Worm (Caenorhabditis elegans) whole organism, L1 larva: ENCODE data around the gene npr-6.

Experiments used
- ceh-8 ChIP-seq: fragments of 200-800 bp; sonication (Bioruptor generic); optimal IDR thresholded peaks from 2 replicates; lab custom pipeline; 2018; ENCODE audit warnings: mild to moderate bottlenecking, missing genetic modification characterization, moderate library complexity, missing compliant biosample characterization
- dpl-1 ChIP-seq, 3 experiments: fragments of 150-350 bp in 2 of 3; sonication (generic microtip) in 1 of 3; optimal IDR thresholded peaks; 2 replicates each; lab custom pipeline; 2014 to 2017; ENCODE audit warnings: missing biosample characterization in 3 of 3, missing genetic modification characterization in 3 of 3, missing genetic modification reagents in 3 of 3
- elt-3 ChIP-seq, 6 experiments: fragments of 150-350 bp in 1 of 6; sonication (generic microtip); optimal IDR thresholded peaks; 2 replicates each; lab custom pipeline; 2017 to 2018; ENCODE audit warnings: missing biosample characterization in 6 of 6, missing genetic modification characterization in 6 of 6, inconsistent platforms in 1 of 6
- fkh-10 ChIP-seq: sonication (generic microtip); optimal IDR thresholded peaks from 2 replicates; lab custom pipeline; 2017; ENCODE audit warnings: missing biosample characterization, missing genetic modification reagents, missing genetic modification characterization
- hlh-17 ChIP-seq: fragments of 200-800 bp; sonication (Bioruptor generic); optimal IDR thresholded peaks from 2 replicates; lab custom pipeline; 2018; ENCODE audit warnings: missing genetic modification characterization, mild to moderate bottlenecking, missing compliant biosample characterization, moderate library complexity, borderline replicate concordance

DNA sequence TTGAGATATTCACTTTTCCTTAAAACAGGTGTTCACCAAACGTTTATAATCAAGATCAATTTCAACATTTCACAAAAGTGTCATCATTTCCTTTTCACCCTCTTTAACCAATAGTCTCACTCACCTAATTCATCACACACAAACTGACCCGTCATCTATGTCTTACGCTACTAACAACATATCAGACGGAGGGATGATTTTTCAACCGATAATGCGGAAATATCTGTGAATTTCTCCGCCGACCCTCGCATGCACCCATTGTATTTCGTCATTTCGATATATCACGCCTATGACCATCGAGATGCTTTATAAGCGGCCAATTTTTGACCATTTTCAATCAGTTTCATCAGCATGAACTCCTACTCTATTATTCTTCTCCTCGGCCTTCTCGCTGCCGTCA, 18.6 kb upstream of the npr-6 start, which contains the start of gene fipr-21:
- no peak for TF ChIP-seq fkh-10 (GFP tag; lab: Kevin White, UChicago)
- no peak for TF ChIP-seq dpl-1 (GFP tag; optimal IDR thresholded peaks at IDR 0.05; lab: Kevin White, UChicago)
- no peak for TF ChIP-seq ceh-8 (GFP tag; lab: Kevin White, UChicago)
- no peak for TF ChIP-seq hlh-17 (GFP tag; lab: Kevin White, UChicago)
- peak in 2 of 6 experiments; percentile 8 to 67 for TF ChIP-seq elt-3 (tag; optimal IDR thresholded peaks at IDR 0.05; lab: Kevin White, UChicago)
